Fruit fly (Drosophila melanogaster): ENCODE results near the gene AstCC.

DNA sequence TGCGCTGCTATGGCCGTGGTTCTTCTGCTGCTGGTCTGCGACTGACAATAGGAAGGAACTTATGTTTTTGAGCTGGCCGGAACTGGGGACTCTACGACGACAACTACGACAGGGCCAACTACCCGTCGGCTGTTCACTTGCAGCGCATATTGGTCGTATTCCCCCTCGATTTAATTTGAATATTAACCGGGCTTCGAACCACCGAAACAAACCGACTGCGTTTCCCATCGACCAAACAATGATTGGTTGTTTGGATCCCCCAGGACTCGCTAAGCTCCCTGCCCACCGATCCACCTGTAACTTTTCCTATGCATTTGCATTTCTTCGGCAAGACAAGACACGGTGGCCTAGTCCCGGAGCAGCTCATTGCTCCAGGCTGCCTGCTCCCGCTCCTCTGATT lies 36.6 kb upstream of the AstCC start, which contains the start of gene Dnaaf4:
- TF ChIP-seq h (optimal IDR thresholded peaks at IDR 0.05) (no peak), insv (optimal IDR thresholded peaks at IDR 0.05) (no peak), psq (optimal IDR thresholded peaks at IDR 0.05) (no peak), Sin3A (optimal IDR thresholded peaks at IDR 0.05) (no peak)
